Worm (Caenorhabditis elegans) whole organism, L4/young adult: ENCODE results near the gene F09B12.7.

Experiments
- W03F9.2 ChIP-seq: fragments of 150-350 bp; optimal IDR thresholded peaks from 2 replicates; lab custom pipeline; 2014; ENCODE audit warnings: missing biosample characterization, missing genetic modification characterization
- dao-5 ChIP-seq: sonication (generic microtip); optimal IDR thresholded peaks from 2 replicates; lab custom pipeline; 2016; ENCODE audit warnings: missing genotype, missing genetic modification characterization, moderate library complexity, missing compliant biosample characterization
- him-1 ChIP-seq: sonication (generic microtip); optimal IDR thresholded peaks from 2 replicates; lab custom pipeline; 2016; ENCODE audit warnings: missing genotype, missing genetic modification reagents, missing genetic modification characterization, missing compliant biosample characterization

DNA sequence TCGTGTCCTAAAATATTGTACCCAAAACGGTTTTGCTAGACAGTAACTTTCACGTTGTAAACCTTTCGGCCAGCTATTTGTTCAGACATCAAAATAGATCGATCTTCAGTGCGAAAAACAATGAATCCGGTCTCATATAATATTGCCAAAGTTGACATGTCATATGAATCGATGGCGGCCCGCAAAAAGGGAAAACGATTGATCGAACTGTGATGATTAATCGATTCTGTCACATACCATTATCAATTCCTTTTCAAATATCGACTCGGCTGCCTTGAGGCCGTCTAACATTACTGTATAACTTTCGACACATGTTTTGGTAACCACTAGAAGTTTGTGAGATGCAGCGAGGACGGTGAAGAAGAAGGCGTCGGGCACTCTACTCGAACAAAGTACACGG is 22.0 kb downstream of the F09B12.7 start:
- no peak for TF ChIP-seq him-1 (tag; lab: Kevin White, UChicago)
- no peak for TF ChIP-seq dao-5 (tag; lab: Kevin White, UChicago)
- TF ChIP-seq W03F9.2 (tag; lab: Kevin White, UChicago), result no peak
